Worm (Caenorhabditis elegans): ENCODE measurements around the gene ZC132.3.
A peak's percentile ranks its signal among the peaks of the same experiment; 100 is the strongest.
"Not testable (repeated sequence)": the region's sequence is repeated elsewhere in the genome, so short reads cannot be mapped to it uniquely, and the experiment has no call there.

ZC132.3 gene

ce11 chrV:4299741-4300140 lies at the start of gene ZC132.3:
Gene ZC132.3 (minus strand): TSS chrV:4299841.
- TF ChIP-seq T22C8.4 (GFP tag; IDR thresholded peaks at IDR 0.05) (no peak), tab-1 (GFP tag; IDR thresholded peaks at IDR 0.05) (no peak), ztf-29 (GFP tag; IDR thresholded peaks at IDR 0.05) (no peak), cog-1 (tag; optimal IDR thresholded peaks at IDR 0.05) (no peak), ref-1 (GFP tag; conservative IDR thresholded peaks at IDR 0.05) (no peak), med-1 (GFP tag; optimal IDR thresholded peaks at IDR 0.05; ENCODE audit: insufficient read depth) (no peak), klf-2 (GFP tag; conservative IDR thresholded peaks at IDR 0.05) (no peak), flt-1 (GFP tag; IDR thresholded peaks at IDR 0.05) (no peak), ztf-23 (GFP tag; IDR thresholded peaks at IDR 0.05) (no peak)

ce11 chrV:4346799-4347198 lies 47.2 kb upstream of the ZC132.3 start, which contains the start of gene mcm-7:
Gene mcm-7 (plus strand): TSS chrV:4347166.
- TF ChIP-seq med-1 (GFP tag; optimal IDR thresholded peaks at IDR 0.05; ENCODE audit: insufficient read depth) (no peak), flt-1 (GFP tag; IDR thresholded peaks at IDR 0.05) (no peak), cog-1 (tag; optimal IDR thresholded peaks at IDR 0.05) (no peak), ztf-23 (GFP tag; IDR thresholded peaks at IDR 0.05) (no peak)

- TF ChIP-seq ztf-23 (GFP tag; IDR thresholded peaks at IDR 0.05) (no peak), ref-1 (GFP tag; conservative IDR thresholded peaks at IDR 0.05) (no peak), T22C8.4 (GFP tag; IDR thresholded peaks at IDR 0.05) (no peak), klf-2 (GFP tag; conservative IDR thresholded peaks at IDR 0.05) (no peak), cog-1 (tag; optimal IDR thresholded peaks at IDR 0.05) (no peak), flt-1 (GFP tag; IDR thresholded peaks at IDR 0.05) (no peak), tab-1 (GFP tag; IDR thresholded peaks at IDR 0.05) (no peak), ztf-29 (GFP tag; IDR thresholded peaks at IDR 0.05) (no peak), med-1 (GFP tag; optimal IDR thresholded peaks at IDR 0.05; ENCODE audit: insufficient read depth) (no peak)
Observed at ce11 chrV:4346325-4346724, 46.7 kb upstream of the ZC132.3 start, which contains the start of gene hpo-18. Gene hpo-18 (minus strand): TSS chrV:4346425.

- TF ChIP-seq tab-1 (GFP tag; IDR thresholded peaks at IDR 0.05) (no peak), med-1 (GFP tag; optimal IDR thresholded peaks at IDR 0.05; ENCODE audit: insufficient read depth) (no peak), T22C8.4 (GFP tag; IDR thresholded peaks at IDR 0.05) (no peak), ztf-29 (GFP tag; IDR thresholded peaks at IDR 0.05) (no peak), klf-2 (GFP tag; conservative IDR thresholded peaks at IDR 0.05) (no peak), ztf-23 (GFP tag; IDR thresholded peaks at IDR 0.05) (no peak)
Observed at ce11 chrV:4345714-4346113, 46.1 kb upstream of the ZC132.3 start, which contains the start of gene figl-1. Gene figl-1 (minus strand): TSS chrV:4345999.

ce11 chrV:4341736-4342135 lies 42.1 kb upstream of the ZC132.3 start:
- TF ChIP-seq ztf-29 (GFP tag; IDR thresholded peaks at IDR 0.05) (no peak), flt-1 (GFP tag; IDR thresholded peaks at IDR 0.05) (no peak), ref-1 (GFP tag; conservative IDR thresholded peaks at IDR 0.05) (no peak), T22C8.4 (GFP tag; IDR thresholded peaks at IDR 0.05) (no peak), tab-1 (GFP tag; IDR thresholded peaks at IDR 0.05) (no peak), cog-1 (tag; optimal IDR thresholded peaks at IDR 0.05) (no peak), ztf-23 (GFP tag; IDR thresholded peaks at IDR 0.05) (no peak), med-1 (GFP tag; optimal IDR thresholded peaks at IDR 0.05; ENCODE audit: insufficient read depth) (no peak), klf-2 (GFP tag; conservative IDR thresholded peaks at IDR 0.05) (no peak)

ce11 chrV:4341208-4341607 lies 41.6 kb upstream of the ZC132.3 start, which contains the start of gene glrx-3:
Gene glrx-3 (minus strand): TSS chrV:4341308.
- TF ChIP-seq ztf-29 (GFP tag; IDR thresholded peaks at IDR 0.05) = no peak
- no peak for TF ChIP-seq med-1 (GFP tag; optimal IDR thresholded peaks at IDR 0.05; ENCODE audit: insufficient read depth)
- no peak for TF ChIP-seq cog-1 (tag; optimal IDR thresholded peaks at IDR 0.05)
- no peak for TF ChIP-seq ref-1 (GFP tag; conservative IDR thresholded peaks at IDR 0.05)
- no peak for TF ChIP-seq flt-1 (GFP tag; IDR thresholded peaks at IDR 0.05)

DNA sequence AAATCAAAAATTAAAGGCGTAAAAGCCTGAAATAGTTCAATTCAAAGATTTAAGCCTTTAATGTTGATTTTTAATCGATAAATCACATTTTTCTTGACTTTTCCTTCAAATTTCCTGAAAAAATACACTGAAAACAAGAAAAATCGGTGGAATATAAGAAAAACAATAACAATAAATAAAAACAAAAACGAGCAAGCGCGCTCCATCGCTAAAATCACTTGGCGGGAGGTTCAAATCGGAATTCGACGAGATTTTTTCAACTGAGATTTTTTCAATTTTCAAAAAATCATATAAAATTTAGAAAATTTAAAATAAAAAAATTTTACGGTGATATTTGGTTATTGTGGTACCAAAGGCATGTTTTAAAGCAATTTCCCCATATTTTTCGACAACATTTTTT lies 39.8 kb upstream of the ZC132.3 start:
- TF ChIP-seq tab-1 (GFP tag; IDR thresholded peaks at IDR 0.05) (no peak), ztf-23 (GFP tag; IDR thresholded peaks at IDR 0.05) (no peak), ref-1 (GFP tag; conservative IDR thresholded peaks at IDR 0.05) (no peak), cog-1 (tag; optimal IDR thresholded peaks at IDR 0.05) (no peak), T22C8.4 (GFP tag; IDR thresholded peaks at IDR 0.05) (no peak), flt-1 (GFP tag; IDR thresholded peaks at IDR 0.05) (no peak), med-1 (GFP tag; optimal IDR thresholded peaks at IDR 0.05; ENCODE audit: insufficient read depth) (no peak)

ce11 chrV:4336462-4336861 lies 36.8 kb upstream of the ZC132.3 start, which contains the start of gene irld-1:
Gene irld-1 (plus strand): TSS chrV:4336762.
- not testable (repeated sequence) for TF ChIP-seq med-1 (GFP tag; optimal IDR thresholded peaks at IDR 0.05; ENCODE audit: insufficient read depth); ztf-23 (GFP tag; IDR thresholded peaks at IDR 0.05); klf-2 (GFP tag; conservative IDR thresholded peaks at IDR 0.05)

DNA sequence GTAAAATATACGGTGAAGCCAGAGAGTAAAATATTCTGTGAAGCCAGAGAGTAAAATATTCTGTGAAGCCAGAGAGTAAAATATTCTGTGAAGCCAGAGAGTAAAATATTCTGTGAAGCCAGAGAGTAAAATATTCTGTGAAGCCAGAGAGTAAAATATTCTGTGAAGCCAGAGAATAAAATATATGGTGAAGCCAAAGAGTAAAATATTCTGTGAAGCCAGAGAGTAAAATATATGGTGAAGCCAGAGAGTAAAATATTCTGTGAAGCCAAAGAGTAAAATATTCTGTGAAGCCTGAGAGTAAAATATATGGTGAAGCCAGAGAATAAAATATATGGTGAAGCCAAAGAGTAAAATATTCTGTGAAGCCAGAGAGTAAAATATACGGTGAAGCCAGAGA lies 36.1 kb upstream of the ZC132.3 start:
- 0 out of 2 replicates have a peak, but pooled peaks have one; percentile 18 for TF ChIP-seq T22C8.4 (GFP tag; IDR thresholded peaks at IDR 0.05)
- 0 out of 2 replicates have a peak, but pooled peaks have one; percentile 42 for TF ChIP-seq flt-1 (GFP tag; IDR thresholded peaks at IDR 0.05)

ce11 chrV:4333518-4333917 lies 33.9 kb upstream of the ZC132.3 start:
- peak; percentile 61; the same call in 1 of the 2 replicates for TF ChIP-seq flt-1 (GFP tag; IDR thresholded peaks at IDR 0.05)

ce11 chrV:4332450-4332849 lies 32.8 kb upstream of the ZC132.3 start, which contains the start of gene oac-12:
Gene oac-12 (minus strand): TSS chrV:4332550.
- TF ChIP-seq tab-1 (GFP tag; IDR thresholded peaks at IDR 0.05) (no peak), ztf-23 (GFP tag; IDR thresholded peaks at IDR 0.05) (no peak), T22C8.4 (GFP tag; IDR thresholded peaks at IDR 0.05) (no peak), klf-2 (GFP tag; conservative IDR thresholded peaks at IDR 0.05) (no peak), med-1 (GFP tag; optimal IDR thresholded peaks at IDR 0.05; ENCODE audit: insufficient read depth) (no peak), flt-1 (GFP tag; IDR thresholded peaks at IDR 0.05) (no peak), ref-1 (GFP tag; conservative IDR thresholded peaks at IDR 0.05) (no peak), cog-1 (tag; optimal IDR thresholded peaks at IDR 0.05) (no peak), ztf-29 (GFP tag; IDR thresholded peaks at IDR 0.05) (no peak)
